Fruit fly (Drosophila melanogaster) whole organism, embryonic: Measurements from ENCODE around the gene CG34269.

Source experiments
- Ravus ChIP-seq: fragments of 200-800 bp; sonication (Bioruptor generic); IDR thresholded peaks from 2 replicates; pipeline ENCODE4 v1.3.6; 2022; ENCODE audit warnings: missing biosample characterization, missing genetic modification characterization
- h ChIP-seq: fragments of >200 bp; optimal IDR thresholded peaks from 2 replicates; lab custom pipeline; 2017
- pzg ChIP-seq: fragments of 200-800 bp; sonication (Bioruptor generic); optimal IDR thresholded peaks from 3 replicates; lab custom pipeline; 2018; ENCODE audit warnings: missing biosample characterization, mild to moderate bottlenecking, missing genetic modification characterization, moderate library complexity

DNA sequence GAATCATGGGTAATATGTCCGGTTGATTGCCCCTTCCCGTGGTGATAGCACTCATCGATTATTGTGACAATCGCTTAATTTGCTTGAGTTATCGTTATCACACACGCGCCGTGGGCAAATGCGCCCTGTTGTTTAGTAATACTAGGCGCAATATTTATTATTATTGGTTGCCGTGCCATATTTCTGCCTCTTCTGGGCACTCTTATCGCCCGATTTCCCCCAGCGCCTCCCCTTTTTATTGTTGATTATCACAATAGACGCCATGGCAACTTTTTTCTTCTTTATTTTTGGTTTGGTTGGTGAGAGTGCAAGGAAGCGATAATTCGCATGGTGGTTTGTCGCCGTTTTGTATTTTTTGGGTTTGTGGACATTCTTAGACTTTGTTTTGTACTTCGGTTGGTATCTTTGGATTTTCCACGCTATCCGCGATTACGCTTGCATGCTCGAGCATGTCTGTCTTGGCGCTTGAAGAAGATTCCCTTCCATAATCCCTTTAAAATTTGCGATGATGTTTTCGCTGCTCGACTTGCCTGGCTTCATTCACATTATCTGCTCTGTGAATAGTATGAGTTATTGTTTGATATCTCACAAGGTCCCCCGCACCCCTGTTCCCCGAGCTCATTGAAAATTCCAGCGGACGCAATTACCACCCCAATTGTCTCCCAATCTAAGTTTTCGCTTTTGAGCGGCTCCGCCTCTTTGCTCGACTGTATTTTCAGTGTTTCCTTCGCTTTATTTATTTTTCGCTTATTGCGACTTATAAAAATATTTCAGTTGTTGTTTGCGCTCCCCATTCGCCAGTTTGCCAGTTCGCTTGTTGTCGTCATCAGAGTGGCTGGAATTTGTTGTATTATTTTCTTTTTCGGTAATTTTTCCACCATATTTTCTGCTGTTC lies 20.4 kb downstream of the CG34269 start:
- no peak for TF ChIP-seq pzg (GFP tag; lab: Kevin White, UChicago)
- no peak for TF ChIP-seq h (lab: Kevin White, UChicago)
- TF ChIP-seq Ravus, result no peak
